2 fruit fly cellular contexts compared by ENCODE assay signal in genomic region chr3R:6759419-6759818, dm6.
TF ChIP-seq lines count a peak whose summit lies in the region.

Gene bcd, minus strand, starts transcription at chr3R:6759466.

TF ChIP-seq in whole organism, embryonic, 481 proteins besides CTCF, POLR2A, EP300 and RAD21 (continued from another document and continues in another):
- TF ChIP-seq CG13775 (GFP tag; optimal IDR thresholded peaks at IDR 0.05; lab: Kevin White, UChicago) (peak; percentile 66), Abd-B (GFP tag; optimal IDR thresholded peaks at IDR 0.05; lab: Kevin White, UChicago) (peak; percentile 77), CG8290 (GFP tag; optimal IDR thresholded peaks at IDR 0.05; lab: Kevin White, UChicago) (peak; percentile 80), CG8290 (tag; optimal IDR thresholded peaks at IDR 0.05; lab: Kevin White, UChicago) (no peak), pfk (GFP tag; optimal IDR thresholded peaks at IDR 0.05; lab: Kevin White, UChicago) (no peak), CG30020 (tag; optimal IDR thresholded peaks at IDR 0.05; lab: Kevin White, UChicago) (no peak), CG15479 (GFP tag; optimal IDR thresholded peaks at IDR 0.05; lab: Kevin White, UChicago) (no peak), row (GFP tag; IDR thresholded peaks at IDR 0.05; lab: Robert Waterston, UW) (peak; percentile 53; the same call in 2 of the 3 replicates), CG9437 (GFP tag; optimal IDR thresholded peaks at IDR 0.05; lab: Kevin White, UChicago) (peak; percentile 23), Myb (GFP tag; optimal IDR thresholded peaks at IDR 0.05; lab: Kevin White, UChicago) (peak; percentile 87), mam (GFP tag; optimal IDR thresholded peaks at IDR 0.05; lab: Kevin White, UChicago) (peak; percentile 74), NK7.1 (GFP tag; optimal IDR thresholded peaks at IDR 0.05; lab: Kevin White, UChicago) (peak; percentile 59), Dll (GFP tag; IDR thresholded peaks at IDR 0.05; lab: Robert Waterston, UW; ENCODE audit: partially characterized antibody) (peak; percentile 71), CG6272 (GFP tag; IDR thresholded peaks at IDR 0.05; lab: Robert Waterston, UW) (peak; percentile 58), wor (GFP tag; IDR thresholded peaks at IDR 0.05; lab: Robert Waterston, UW) (peak; percentile 67), CG3065 (GFP tag; optimal IDR thresholded peaks at IDR 0.05; lab: Kevin White, UChicago) (peak; percentile 46), Dip3 (GFP tag; optimal IDR thresholded peaks at IDR 0.05; lab: Kevin White, UChicago) (peak; percentile 67), C15 (GFP tag; IDR thresholded peaks at IDR 0.05; lab: Robert Waterston, UW) (peak; percentile 45; the same call in 1 of the 3 replicates), CG8089 (GFP tag; optimal IDR thresholded peaks at IDR 0.05; lab: Kevin White, UChicago) (peak; percentile 84), CG16815 (GFP tag; optimal IDR thresholded peaks at IDR 0.05; lab: Kevin White, UChicago) (peak; percentile 66), Sox102F (GFP tag; optimal IDR thresholded peaks at IDR 0.05; lab: Kevin White, UChicago) (peak; percentile 72), CG1602 (GFP tag; optimal IDR thresholded peaks at IDR 0.05; lab: Kevin White, UChicago) (peak; percentile 81), Nf-YC (tag; optimal IDR thresholded peaks at IDR 0.05; lab: Kevin White, UChicago) (peak; percentile 45), CG1603 (tag; optimal IDR thresholded peaks at IDR 0.05; lab: Kevin White, UChicago) (peak; percentile 76), Dad (GFP tag; optimal IDR thresholded peaks at IDR 0.05; lab: Kevin White, UChicago) (peak; percentile 71), slbo (GFP tag; IDR thresholded peaks at IDR 0.05; lab: Robert Waterston, UW) (peak; percentile 89), CG34376 (GFP tag; optimal IDR thresholded peaks at IDR 0.05; lab: Kevin White, UChicago) (no peak), nom (GFP tag; optimal IDR thresholded peaks at IDR 0.05; lab: Kevin White, UChicago) (no peak), nau (GFP tag; optimal IDR thresholded peaks at IDR 0.05; lab: Kevin White, UChicago) (no peak), gcm2 (GFP tag; optimal IDR thresholded peaks at IDR 0.05; lab: Kevin White, UChicago) (peak; percentile 29), CG8944 (GFP tag; optimal IDR thresholded peaks at IDR 0.05; lab: Kevin White, UChicago) (peak; percentile 90), CG9215 (GFP tag; IDR thresholded peaks at IDR 0.05; lab: Robert Waterston, UW) (peak; percentile 75), CG17829 (tag; optimal IDR thresholded peaks at IDR 0.05; lab: Kevin White, UChicago) (peak; percentile 80), PHDP (tag; optimal IDR thresholded peaks at IDR 0.05; lab: Kevin White, UChicago) (no peak), CG14860 (GFP tag; IDR thresholded peaks at IDR 0.05; lab: Robert Waterston, UW; ENCODE audit: partially characterized antibody) (peak; percentile 49; the same call in 1 of the 3 replicates), kni (GFP tag; optimal IDR thresholded peaks at IDR 0.05; lab: Kevin White, UChicago) (no peak), Drgx (GFP tag; IDR thresholded peaks at IDR 0.05; lab: Robert Waterston, UW) (peak; percentile 57), CG43689 (GFP tag; IDR thresholded peaks at IDR 0.05; lab: Robert Waterston, UW) (0 out of 2 replicates have a peak, but pooled peaks have one; percentile 56), twi (tag; optimal IDR thresholded peaks at IDR 0.05; lab: Kevin White, UChicago) (peak; percentile 55), CG6683 (GFP tag; optimal IDR thresholded peaks at IDR 0.05; lab: Kevin White, UChicago) (no peak), sens (GFP tag; lab: Kevin White, UChicago) (peak; percentile 96), fd64A (GFP tag; optimal IDR thresholded peaks at IDR 0.05; lab: Kevin White, UChicago) (peak; percentile 21), CG18011 (GFP tag; optimal IDR thresholded peaks at IDR 0.05; lab: Kevin White, UChicago) (peak; percentile 98), Hmx (GFP tag; optimal IDR thresholded peaks at IDR 0.05; lab: Kevin White, UChicago) (no peak), CkIIα-i1 (GFP tag; IDR thresholded peaks at IDR 0.05; lab: Robert Waterston, UW) (no peak), dmrt11E (tag; optimal IDR thresholded peaks at IDR 0.05; lab: Kevin White, UChicago) (peak; percentile 61), trh (GFP tag; optimal IDR thresholded peaks at IDR 0.05; lab: Kevin White, UChicago) (peak; percentile 30), gem (tag; optimal IDR thresholded peaks at IDR 0.05; lab: Kevin White, UChicago) (peak; percentile 78), vfl (GFP tag; optimal IDR thresholded peaks at IDR 0.05; lab: Kevin White, UChicago) (peak; percentile 49), otp (GFP tag; IDR thresholded peaks at IDR 0.05; lab: Robert Waterston, UW) (peak; percentile 83), CG2712 (tag; optimal IDR thresholded peaks at IDR 0.05; lab: Kevin White, UChicago) (peak; percentile 81), dm (GFP tag; optimal IDR thresholded peaks at IDR 0.05; lab: Kevin White, UChicago) (peak; percentile 44), CG7987 (GFP tag; optimal IDR thresholded peaks at IDR 0.05; lab: Kevin White, UChicago) (peak; percentile 73), CG2116 (GFP tag; optimal IDR thresholded peaks at IDR 0.05; lab: Kevin White, UChicago) (peak; percentile 52), CG7928 (GFP tag; optimal IDR thresholded peaks at IDR 0.05; lab: Kevin White, UChicago) (peak; percentile 12), CG6654 (GFP tag; optimal IDR thresholded peaks at IDR 0.05; lab: Kevin White, UChicago) (peak; percentile 25), Elba2 (GFP tag; optimal IDR thresholded peaks at IDR 0.05; lab: Kevin White, UChicago) (peak; percentile 52), slp2 (GFP tag; optimal IDR thresholded peaks at IDR 0.05; lab: Kevin White, UChicago) (peak; percentile 65), aop (GFP tag; IDR thresholded peaks at IDR 0.05; lab: Robert Waterston, UW) (0 out of 2 replicates have a peak, but pooled peaks have one; percentile 29), Lim3 (GFP tag; IDR thresholded peaks at IDR 0.05; lab: Robert Waterston, UW) (no peak), Ets97D (GFP tag; optimal IDR thresholded peaks at IDR 0.05; lab: Kevin White, UChicago) (peak; percentile 72), CG15073 (GFP tag; optimal IDR thresholded peaks at IDR 0.05; lab: Kevin White, UChicago) (peak; percentile 57), ac (GFP tag; optimal IDR thresholded peaks at IDR 0.05; lab: Kevin White, UChicago) (peak; percentile 19), CG1024 (GFP tag; IDR thresholded peaks at IDR 0.05; lab: Robert Waterston, UW) (peak; percentile 77), CG34224 (GFP tag; IDR thresholded peaks at IDR 0.05; lab: Robert Waterston, UW; ENCODE audit: partially characterized antibody) (peak; percentile 34; the same call in 1 of the 3 replicates)

TF ChIP-seq in whole organism, prepupa, 60 proteins besides CTCF, POLR2A, EP300 and RAD21 (continued from another document):
- TF ChIP-seq Eip75B (GFP tag; optimal IDR thresholded peaks at IDR 0.05; lab: Kevin White, UChicago): peak; percentile 29
- TF ChIP-seq cyc (GFP tag; optimal IDR thresholded peaks at IDR 0.05; lab: Kevin White, UChicago): peak; percentile 80
- TF ChIP-seq spab (GFP tag; optimal IDR thresholded peaks at IDR 0.05; lab: Kevin White, UChicago): no peak
- peak; percentile 49 for TF ChIP-seq CG32006 (GFP tag; optimal IDR thresholded peaks at IDR 0.05; lab: Kevin White, UChicago)
- peak; percentile 66 for TF ChIP-seq dac (GFP tag; optimal IDR thresholded peaks at IDR 0.05; lab: Kevin White, UChicago)
- peak; percentile 73 for TF ChIP-seq CG3919 (GFP tag; optimal IDR thresholded peaks at IDR 0.05; lab: Kevin White, UChicago)
- TF ChIP-seq OdsH (GFP tag; optimal IDR thresholded peaks at IDR 0.05; lab: Kevin White, UChicago): peak; percentile 64
- peak in 1 of 2 experiments; percentile 52 for TF ChIP-seq salr (GFP tag; optimal IDR thresholded peaks at IDR 0.05; lab: Kevin White, UChicago)
- TF ChIP-seq fd59A (GFP tag; optimal IDR thresholded peaks at IDR 0.05; lab: Kevin White, UChicago): no peak
- peak; percentile 53 for TF ChIP-seq Hr4 (GFP tag; optimal IDR thresholded peaks at IDR 0.05; lab: Kevin White, UChicago)
- no peak for TF ChIP-seq CG4318 (GFP tag; optimal IDR thresholded peaks at IDR 0.05; lab: Kevin White, UChicago)
- peak; percentile 34 for TF ChIP-seq Sox15 (GFP tag; optimal IDR thresholded peaks at IDR 0.05; lab: Kevin White, UChicago)
- no peak for TF ChIP-seq CG9139 (GFP tag; optimal IDR thresholded peaks at IDR 0.05; lab: Kevin White, UChicago)
- no peak for TF ChIP-seq CG15336 (GFP tag; IDR thresholded peaks at IDR 0.05; lab: Robert Waterston, UW)
- TF ChIP-seq Eip78C (GFP tag; lab: Kevin White, UChicago): peak; percentile 77
- peak; percentile 57 for TF ChIP-seq CG3032 (tag; optimal IDR thresholded peaks at IDR 0.05; lab: Kevin White, UChicago)
- no peak for TF ChIP-seq fd85E (GFP tag; optimal IDR thresholded peaks at IDR 0.05; lab: Kevin White, UChicago)
- peak; percentile 58 for TF ChIP-seq topi (GFP tag; optimal IDR thresholded peaks at IDR 0.05; lab: Kevin White, UChicago)
- TF ChIP-seq fkh (GFP tag; optimal IDR thresholded peaks at IDR 0.05; lab: Kevin White, UChicago): peak; percentile 43
- peak; percentile 4 for TF ChIP-seq CG8319 (GFP tag; optimal IDR thresholded peaks at IDR 0.05; lab: Kevin White, UChicago)
- peak; percentile 60 for TF ChIP-seq CG10631 (GFP tag; optimal IDR thresholded peaks at IDR 0.05; lab: Kevin White, UChicago)
- peak; percentile 65 for TF ChIP-seq Sox14 (GFP tag; optimal IDR thresholded peaks at IDR 0.05; lab: Kevin White, UChicago)
- TF ChIP-seq Hr38 (GFP tag; optimal IDR thresholded peaks at IDR 0.05; lab: Kevin White, UChicago): no peak
- TF ChIP-seq svp (GFP tag; lab: Kevin White, UChicago): peak; percentile 79
- TF ChIP-seq CG6163 (GFP tag; IDR thresholded peaks at IDR 0.05; lab: Robert Waterston, UW): peak; percentile 77
- TF ChIP-seq CG11902 (GFP tag; optimal IDR thresholded peaks at IDR 0.05; lab: Kevin White, UChicago): peak; percentile 53
- no peak for TF ChIP-seq Ets96B (tag; optimal IDR thresholded peaks at IDR 0.05; lab: Kevin White, UChicago)
- TF ChIP-seq vri (GFP tag; optimal IDR thresholded peaks at IDR 0.05; lab: Kevin White, UChicago): peak; percentile 34
- peak; percentile 59 for TF ChIP-seq acj6 (GFP tag; optimal IDR thresholded peaks at IDR 0.05; lab: Kevin White, UChicago)
- TF ChIP-seq CG31627 (GFP tag; optimal IDR thresholded peaks at IDR 0.05; lab: Kevin White, UChicago): peak; percentile 82
- peak; percentile 56 for TF ChIP-seq Ets21C (GFP tag; optimal IDR thresholded peaks at IDR 0.05; lab: Kevin White, UChicago)
TF ChIP-seq in whole organism, prepupa: peak in this region for 38.
